Worm (Caenorhabditis elegans) whole organism, mixed stage, embryonic: ENCODE data around the gene B0024.3.

Source experiments
- M03D4.4 ChIP-seq: sonication (generic microtip); optimal IDR thresholded peaks from 2 replicates; lab custom pipeline; 2017; ENCODE audit warnings: mild to moderate bottlenecking, missing genetic modification characterization, missing compliant biosample characterization
- bed-3 ChIP-seq: fragments of 200-800 bp; sonication (Bioruptor generic); optimal IDR thresholded peaks from 3 replicates; lab custom pipeline; 2018; ENCODE audit warnings: mild to moderate bottlenecking, missing genetic modification characterization, moderate library complexity, missing compliant biosample characterization
- blmp-1 ChIP-seq: fragments of 150-350 bp; optimal IDR thresholded peaks from 2 replicates; lab custom pipeline; 2014; ENCODE audit warnings: missing biosample characterization, missing genetic modification characterization
- ceh-39 ChIP-seq: fragments of 150-350 bp; optimal IDR thresholded peaks from 2 replicates; lab custom pipeline; 2014; ENCODE audit warnings: missing biosample characterization, missing genetic modification characterization
- ceh-43 ChIP-seq: fragments of 200-800 bp; sonication (Bioruptor generic); optimal IDR thresholded peaks from 2 replicates; lab custom pipeline; 2018; ENCODE audit warnings: mild to moderate bottlenecking, missing genetic modification characterization, moderate library complexity, missing compliant biosample characterization
- ceh-83 ChIP-seq: fragments of 200-800 bp; sonication (Bioruptor generic); optimal IDR thresholded peaks from 2 replicates; lab custom pipeline; 2018; ENCODE audit warnings: mild to moderate bottlenecking, missing genetic modification characterization, missing compliant biosample characterization
- cnd-1 ChIP-seq: fragments of 200-800 bp; sonication (Bioruptor generic); optimal IDR thresholded peaks from 2 replicates; lab custom pipeline; 2018; ENCODE audit warnings: mild to moderate bottlenecking, missing genetic modification characterization, missing compliant biosample characterization
- drap-1 ChIP-seq: fragments of 200-800 bp; sonication (Bioruptor generic); optimal IDR thresholded peaks from 3 replicates; lab custom pipeline; 2018; ENCODE audit warnings: mild to moderate bottlenecking, missing genetic modification characterization, missing compliant biosample characterization
- elt-1 ChIP-seq: sonication (generic microtip); optimal IDR thresholded peaks from 2 replicates; lab custom pipeline; 2017; ENCODE audit warnings: missing genetic modification characterization, mild to moderate bottlenecking, missing compliant biosample characterization, antibody characterized with exemption, moderate library complexity, borderline replicate concordance; ENCODE audit not compliant: insufficient read depth
- elt-3 ChIP-seq: fragments of 150-350 bp; optimal IDR thresholded peaks from 2 replicates; lab custom pipeline; 2014; ENCODE audit warnings: missing biosample characterization, missing genetic modification characterization
- ham-2 ChIP-seq: fragments of 200-800 bp; sonication (Bioruptor generic); optimal IDR thresholded peaks from 2 replicates; lab custom pipeline; 2018; ENCODE audit warnings: mild to moderate bottlenecking, missing genetic modification characterization, missing compliant biosample characterization
- hlh-1 ChIP-seq: fragments of 150-350 bp; optimal IDR thresholded peaks from 2 replicates; lab custom pipeline; 2014; ENCODE audit warnings: missing biosample characterization, missing genetic modification reagents, missing genetic modification characterization
- lsy-2 ChIP-seq: fragments of 150-350 bp; optimal IDR thresholded peaks from 2 replicates; lab custom pipeline; 2014; ENCODE audit warnings: missing biosample characterization, missing genetic modification characterization
- mab-5 ChIP-seq: fragments of 150-350 bp; optimal IDR thresholded peaks from 2 replicates; lab custom pipeline; 2014; ENCODE audit warnings: missing biosample characterization, missing genetic modification characterization
- mep-1 ChIP-seq: fragments of 150-350 bp; optimal IDR thresholded peaks from 2 replicates; lab custom pipeline; 2017; ENCODE audit warnings: missing biosample characterization, missing genetic modification reagents, missing genetic modification characterization, inconsistent platforms
- mls-2 ChIP-seq: sonication (generic microtip); optimal IDR thresholded peaks from 2 replicates; lab custom pipeline; 2016; ENCODE audit warnings: mild to moderate bottlenecking, missing genetic modification characterization, moderate library complexity, missing compliant biosample characterization
- nhr-12 ChIP-seq: fragments of 150-350 bp; optimal IDR thresholded peaks from 2 replicates; lab custom pipeline; 2014; ENCODE audit warnings: missing biosample characterization, missing genetic modification characterization
- nhr-2 ChIP-seq: fragments of 150-350 bp; optimal IDR thresholded peaks from 2 replicates; lab custom pipeline; 2014; ENCODE audit warnings: missing biosample characterization, missing genetic modification characterization
- nhr-237 ChIP-seq: fragments of 150-350 bp; optimal IDR thresholded peaks from 2 replicates; lab custom pipeline; 2014; ENCODE audit warnings: missing biosample characterization, missing genetic modification characterization
- nhr-28 ChIP-seq: fragments of 150-350 bp; optimal IDR thresholded peaks from 2 replicates; lab custom pipeline; 2014; ENCODE audit warnings: missing biosample characterization, missing genetic modification characterization
- pha-4 ChIP-seq: fragments of 150-350 bp; optimal IDR thresholded peaks from 2 replicates; lab custom pipeline; 2018; ENCODE audit warnings: missing biosample characterization, missing genetic modification reagents, missing genetic modification characterization
- sem-2 ChIP-seq: fragments of 200-800 bp; sonication (Bioruptor generic); optimal IDR thresholded peaks from 2 replicates; lab custom pipeline; 2018; ENCODE audit warnings: mild to moderate bottlenecking, missing genetic modification characterization, missing compliant biosample characterization
- snpc-4 ChIP-seq: fragments of 150-350 bp; optimal IDR thresholded peaks from 2 replicates; lab custom pipeline; 2014; ENCODE audit warnings: missing biosample characterization, missing genetic modification characterization
- sptf-1 ChIP-seq: sonication (generic microtip); optimal IDR thresholded peaks from 2 replicates; lab custom pipeline; 2017; ENCODE audit warnings: mild to moderate bottlenecking, missing genetic modification characterization, moderate library complexity, missing compliant biosample characterization
- tbx-8 ChIP-seq: fragments of 200-800 bp; sonication (Bioruptor generic); optimal IDR thresholded peaks from 2 replicates; lab custom pipeline; 2018; ENCODE audit warnings: mild to moderate bottlenecking, missing genetic modification characterization, moderate library complexity, missing compliant biosample characterization
- unc-120 ChIP-seq: sonication (generic microtip); optimal IDR thresholded peaks from 2 replicates; lab custom pipeline; 2017; ENCODE audit warnings: missing genetic modification characterization, missing compliant biosample characterization; ENCODE audit not compliant: poor library complexity, severe bottlenecking
- unc-39 ChIP-seq: fragments of 150-350 bp; optimal IDR thresholded peaks from 2 replicates; lab custom pipeline; 2014; ENCODE audit warnings: missing biosample characterization, missing genetic modification characterization
- unc-62 ChIP-seq: fragments of 150-350 bp; optimal IDR thresholded peaks from 2 replicates; lab custom pipeline; 2014; ENCODE audit warnings: missing biosample characterization, missing genetic modification reagents, missing genetic modification characterization

The B0024.3 gene

ce11 chrV:10246967-10247366 is 40.4 kb upstream of the B0024.3 start:
- no peak for TF ChIP-seq nhr-12 (tag; lab: Kevin White, UChicago)
- TF ChIP-seq pha-4: peak; percentile 75

ce11 chrV:10247673-10248239 is 39.6 kb upstream of the B0024.3 start:
- TF ChIP-seq bed-3 (GFP tag; lab: Kevin White, UChicago): no peak
- TF ChIP-seq unc-62 (GFP tag; lab: Kevin White, UChicago): no peak
- no peak for TF ChIP-seq nhr-2 (tag; lab: Kevin White, UChicago)
- no peak for TF ChIP-seq M03D4.4 (tag; lab: Kevin White, UChicago)
- no peak for TF ChIP-seq blmp-1
- TF ChIP-seq snpc-4 (tag; lab: Kevin White, UChicago): no peak
- no peak for TF ChIP-seq mls-2
- TF ChIP-seq ceh-43 (GFP tag; lab: Kevin White, UChicago): no peak
- no peak for TF ChIP-seq drap-1 (GFP tag; lab: Kevin White, UChicago)
- no peak for TF ChIP-seq ceh-39 (tag; lab: Kevin White, UChicago)
- no peak for TF ChIP-seq pha-4
- TF ChIP-seq sem-2 (GFP tag; lab: Kevin White, UChicago): no peak
- TF ChIP-seq mep-1 (tag; lab: Kevin White, UChicago): no peak
- no peak for TF ChIP-seq sptf-1 (tag; lab: Kevin White, UChicago)
- TF ChIP-seq mab-5 (tag; lab: Kevin White, UChicago): no peak
- TF ChIP-seq cnd-1 (tag; lab: Kevin White, UChicago): no peak
- no peak for TF ChIP-seq nhr-28 (tag; lab: Kevin White, UChicago)
- no peak for TF ChIP-seq hlh-1

- TF ChIP-seq mab-5 (tag; lab: Kevin White, UChicago) (no peak), unc-39 (no peak), bed-3 (GFP tag; lab: Kevin White, UChicago) (no peak), ceh-39 (tag; lab: Kevin White, UChicago) (no peak)
Measured at ce11 chrV:10248255-10248979, 38.9 kb upstream of the B0024.3 start, which contains the start of gene akt-1. TSS of gene akt-1 (plus strand) at chrV:10248905.

ce11 chrV:10249515-10249914 is 37.8 kb upstream of the B0024.3 start:
- TF ChIP-seq elt-3 (no peak), nhr-237 (no peak), drap-1 (GFP tag; lab: Kevin White, UChicago) (no peak), nhr-28 (tag; lab: Kevin White, UChicago) (no peak), tbx-8 (GFP tag; lab: Kevin White, UChicago) (no peak), M03D4.4 (tag; lab: Kevin White, UChicago) (no peak), blmp-1 (no peak), elt-1 (tag; lab: Kevin White, UChicago) (no peak), bed-3 (GFP tag; lab: Kevin White, UChicago) (no peak), ceh-43 (GFP tag; lab: Kevin White, UChicago) (no peak)
- TF ChIP-seq, all 35 proteins: peak for 0

- TF ChIP-seq unc-120 (no peak), M03D4.4 (tag; lab: Kevin White, UChicago) (no peak), unc-62 (GFP tag; lab: Kevin White, UChicago) (no peak), elt-3 (no peak), sem-2 (GFP tag; lab: Kevin White, UChicago) (no peak), mls-2 (no peak), tbx-8 (GFP tag; lab: Kevin White, UChicago) (no peak), blmp-1 (no peak), ceh-83 (GFP tag; lab: Kevin White, UChicago) (no peak), ham-2 (GFP tag; lab: Kevin White, UChicago) (no peak), hlh-1 (no peak), mab-5 (tag; lab: Kevin White, UChicago) (no peak), drap-1 (GFP tag; lab: Kevin White, UChicago) (no peak), elt-1 (tag; lab: Kevin White, UChicago) (no peak), lsy-2 (tag; lab: Kevin White, UChicago) (no peak)
Measured at ce11 chrV:10252682-10253081, 34.7 kb upstream of the B0024.3 start.
